Worm (Caenorhabditis elegans) whole organism, L2 larva: ENCODE measurements around the gene dpf-2.

Experiments used
- C34F6.9 ChIP-seq: fragments of 150-350 bp; optimal IDR thresholded peaks from 2 replicates; lab custom pipeline; 2014; ENCODE audit warnings: missing biosample characterization, missing genetic modification characterization
- F13H6.1 ChIP-seq: sonication (generic microtip); optimal IDR thresholded peaks from 2 replicates; lab custom pipeline; 2016; ENCODE audit warnings: missing genetic modification characterization, missing compliant biosample characterization
- R02D3.7 ChIP-seq: fragments of 150-350 bp; optimal IDR thresholded peaks from 2 replicates; lab custom pipeline; 2014; ENCODE audit warnings: missing biosample characterization, missing genetic modification characterization
- Y55F3AM.14 ChIP-seq: fragments of 200-800 bp; sonication (Bioruptor generic); optimal IDR thresholded peaks from 2 replicates; lab custom pipeline; 2018; ENCODE audit warnings: mild to moderate bottlenecking, missing genetic modification characterization, missing compliant biosample characterization
- alr-1 ChIP-seq: fragments of 150-350 bp; optimal IDR thresholded peaks from 2 replicates; lab custom pipeline; 2014; ENCODE audit warnings: missing biosample characterization, missing genetic modification characterization
- aly-2 ChIP-seq: fragments of 150-350 bp; optimal IDR thresholded peaks from 2 replicates; lab custom pipeline; 2014; ENCODE audit warnings: missing biosample characterization, missing genetic modification characterization
- blmp-1 ChIP-seq: sonication (generic microtip); optimal IDR thresholded peaks from 2 replicates; lab custom pipeline; 2017; ENCODE audit warnings: missing genetic modification characterization, mild to moderate bottlenecking, missing compliant biosample characterization, antibody characterized with exemption, moderate library complexity; ENCODE audit not compliant: insufficient read depth
- ceh-16 ChIP-seq: fragments of 150-350 bp; optimal IDR thresholded peaks from 2 replicates; lab custom pipeline; 2014; ENCODE audit warnings: missing biosample characterization, missing genetic modification characterization
- ceh-82 ChIP-seq: fragments of 150-350 bp; optimal IDR thresholded peaks from 2 replicates; lab custom pipeline; 2014; ENCODE audit warnings: missing biosample characterization, missing genetic modification characterization
- crh-2 ChIP-seq: sonication (generic microtip); optimal IDR thresholded peaks from 2 replicates; lab custom pipeline; 2017; ENCODE audit warnings: missing biosample characterization, missing genetic modification characterization
- dmd-4 ChIP-seq: sonication (generic microtip); optimal IDR thresholded peaks from 2 replicates; lab custom pipeline; 2017; ENCODE audit warnings: missing biosample characterization, missing genetic modification characterization
- egl-27 ChIP-seq: sonication (generic microtip); optimal IDR thresholded peaks from 3 replicates; lab custom pipeline; 2017; ENCODE audit warnings: missing biosample characterization, missing genetic modification reagents, missing genetic modification characterization
- elt-1 ChIP-seq: fragments of 150-350 bp; optimal IDR thresholded peaks from 2 replicates; lab custom pipeline; 2014; ENCODE audit warnings: missing biosample characterization, missing genetic modification characterization
- elt-3 ChIP-seq: sonication (generic microtip); optimal IDR thresholded peaks from 2 replicates; lab custom pipeline; 2017; ENCODE audit warnings: missing biosample characterization, missing genetic modification characterization
- fos-1 ChIP-seq: fragments of 150-350 bp; optimal IDR thresholded peaks from 2 replicates; lab custom pipeline; 2014; ENCODE audit warnings: missing biosample characterization, missing genetic modification characterization
- gmeb-1 ChIP-seq: fragments of 150-350 bp; optimal IDR thresholded peaks from 2 replicates; lab custom pipeline; 2014; ENCODE audit warnings: missing biosample characterization, missing genetic modification characterization
- lin-11 ChIP-seq: fragments of 150-350 bp; sonication (generic microtip); optimal IDR thresholded peaks from 2 replicates; lab custom pipeline; 2014; ENCODE audit warnings: missing biosample characterization, missing genetic modification characterization, inconsistent platforms, mixed read lengths
- lin-13 ChIP-seq: fragments of 150-350 bp; optimal IDR thresholded peaks from 2 replicates; lab custom pipeline; 2014; ENCODE audit warnings: missing biosample characterization, missing genetic modification reagents, missing genetic modification characterization
- lin-39 ChIP-seq: fragments of 150-350 bp; optimal IDR thresholded peaks from 2 replicates; lab custom pipeline; 2014; ENCODE audit warnings: missing biosample characterization, missing genetic modification reagents, missing genetic modification characterization
- lsy-2 ChIP-seq, 2 experiments: fragments of 150-350 bp in 1 of 2; sonication (generic microtip) in 1 of 2; optimal IDR thresholded peaks; 2 replicates each; lab custom pipeline; 2014 to 2017; ENCODE audit warnings: missing biosample characterization in 2 of 2, missing genetic modification characterization in 2 of 2
- mab-5 ChIP-seq: fragments of 150-350 bp; optimal IDR thresholded peaks from 2 replicates; lab custom pipeline; 2014; ENCODE audit warnings: missing biosample characterization, missing genetic modification characterization
- mbf-1 ChIP-seq: sonication (generic microtip); optimal IDR thresholded peaks from 2 replicates; lab custom pipeline; 2017; ENCODE audit warnings: missing biosample characterization, missing genetic modification characterization
- mdl-1 ChIP-seq, 2 experiments: fragments of 150-350 bp in 1 of 2; sonication (generic microtip) in 1 of 2; optimal IDR thresholded peaks; 2 replicates each; lab custom pipeline; 2017; ENCODE audit warnings: missing biosample characterization in 2 of 2, missing genetic modification characterization in 2 of 2
- nhr-10 ChIP-seq: sonication (generic microtip); optimal IDR thresholded peaks from 2 replicates; lab custom pipeline; 2017; ENCODE audit warnings: missing biosample characterization, missing genetic modification characterization
- nhr-11 ChIP-seq: fragments of 150-350 bp; optimal IDR thresholded peaks from 2 replicates; lab custom pipeline; 2014; ENCODE audit warnings: missing biosample characterization, missing genetic modification characterization
- nhr-12 ChIP-seq: fragments of 150-350 bp; optimal IDR thresholded peaks from 2 replicates; lab custom pipeline; 2014; ENCODE audit warnings: missing biosample characterization, missing genetic modification characterization
- nhr-129 ChIP-seq: fragments of 150-350 bp; optimal IDR thresholded peaks from 2 replicates; lab custom pipeline; 2014; ENCODE audit warnings: missing biosample characterization, missing genetic modification characterization
- nhr-21 ChIP-seq: fragments of 150-350 bp; optimal IDR thresholded peaks from 2 replicates; lab custom pipeline; 2014; ENCODE audit warnings: missing biosample characterization, missing genetic modification characterization
- nhr-23 ChIP-seq: fragments of 150-350 bp; optimal IDR thresholded peaks from 2 replicates; lab custom pipeline; 2014; ENCODE audit warnings: missing biosample characterization, missing genetic modification reagents, missing genetic modification characterization
- nhr-237 ChIP-seq: fragments of 150-350 bp; optimal IDR thresholded peaks from 2 replicates; lab custom pipeline; 2014; ENCODE audit warnings: missing biosample characterization, missing genetic modification characterization
- nhr-25 ChIP-seq: fragments of 150-350 bp; sonication (generic microtip); optimal IDR thresholded peaks from 3 replicates; lab custom pipeline; 2014; ENCODE audit warnings: missing biosample characterization, missing genetic modification characterization
- nhr-6 ChIP-seq: fragments of 150-350 bp; optimal IDR thresholded peaks from 2 replicates; lab custom pipeline; 2014; ENCODE audit warnings: missing biosample characterization, missing genetic modification characterization
- sem-4 ChIP-seq: fragments of 150-350 bp; optimal IDR thresholded peaks from 2 replicates; lab custom pipeline; 2014; ENCODE audit warnings: missing biosample characterization, missing genetic modification reagents, missing genetic modification characterization
- skn-1 ChIP-seq: sonication (generic microtip); optimal IDR thresholded peaks from 2 replicates; lab custom pipeline; 2017; ENCODE audit warnings: missing biosample characterization, missing genetic modification characterization
- sma-3 ChIP-seq: sonication (generic microtip); optimal IDR thresholded peaks from 2 replicates; lab custom pipeline; 2016; ENCODE audit warnings: missing genetic modification reagents, missing genetic modification characterization, missing compliant biosample characterization
- sma-9 ChIP-seq, 2 experiments: fragments of 150-350 bp in 1 of 2; sonication (generic microtip) in 1 of 2; optimal IDR thresholded peaks; 2 replicates each; lab custom pipeline; 2014 to 2016; ENCODE audit warnings: missing genetic modification characterization in 2 of 2, mild to moderate bottlenecking in 1 of 2, missing biosample characterization in 1 of 2, missing compliant biosample characterization in 1 of 2, missing genetic modification reagents in 1 of 2, moderate library complexity in 1 of 2
- snpc-4 ChIP-seq: fragments of 150-350 bp; optimal IDR thresholded peaks from 2 replicates; lab custom pipeline; 2014; ENCODE audit warnings: missing biosample characterization, missing genetic modification characterization
- unc-39 ChIP-seq: fragments of 150-350 bp; optimal IDR thresholded peaks from 2 replicates; lab custom pipeline; 2014; ENCODE audit warnings: missing biosample characterization, missing genetic modification characterization
- unc-55 ChIP-seq: fragments of 150-350 bp; sonication (generic microtip); optimal IDR thresholded peaks from 3 replicates; lab custom pipeline; 2014; ENCODE audit warnings: missing biosample characterization, missing genetic modification reagents, missing genetic modification characterization
- zag-1 ChIP-seq: fragments of 150-350 bp; optimal IDR thresholded peaks from 2 replicates; lab custom pipeline; 2014; ENCODE audit warnings: missing biosample characterization, missing genetic modification characterization
- ztf-1 ChIP-seq: fragments of 200-800 bp; sonication (Bioruptor generic); conservative IDR thresholded peaks from 2 replicates; pipeline ENCODE4 v1.3.6; 2022; ENCODE audit warnings: missing genetic modification characterization, missing compliant biosample characterization
- ztf-11 ChIP-seq: sonication (generic microtip); optimal IDR thresholded peaks from 2 replicates; lab custom pipeline; 2017; ENCODE audit warnings: missing biosample characterization, missing genetic modification characterization
- ztf-4 ChIP-seq: fragments of 150-350 bp; optimal IDR thresholded peaks from 2 replicates; lab custom pipeline; 2014; ENCODE audit warnings: missing biosample characterization, missing genetic modification characterization

The dpf-2 gene

DNA sequence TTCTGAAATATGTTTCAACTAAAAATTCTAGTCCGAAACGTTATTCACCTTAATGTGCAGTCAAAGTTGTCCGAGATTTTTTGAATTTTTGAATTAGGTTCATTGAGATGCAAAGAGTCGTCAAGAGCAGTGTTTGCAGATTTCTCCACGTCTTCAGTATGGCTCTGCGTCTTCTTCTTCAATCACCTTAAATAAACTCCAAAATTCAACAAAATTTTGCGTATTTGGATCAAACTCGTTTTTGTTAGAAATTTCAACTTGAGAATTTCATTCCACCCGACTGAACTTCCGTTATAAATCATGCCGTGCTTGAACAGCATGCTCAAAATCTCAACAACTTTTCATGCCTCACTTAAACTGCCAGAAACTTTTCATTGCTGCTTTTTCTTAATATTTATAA, 19.6 kb upstream of the dpf-2 start, which contains the start of gene T04C10.3:
Gene T04C10.3, plus strand, starts transcription at position 301 of the 400 bp plus-strand sequence.
- no peak for TF ChIP-seq lin-39
- TF ChIP-seq mab-5 (tag; lab: Kevin White, UChicago) = no peak
- no peak for TF ChIP-seq mbf-1
- TF ChIP-seq egl-27 (tag; lab: Kevin White, UChicago) = no peak
- TF ChIP-seq ztf-1 = no peak
- no peak for TF ChIP-seq nhr-12 (tag; lab: Kevin White, UChicago)
- TF ChIP-seq lsy-2 (tag; optimal IDR thresholded peaks at IDR 0.05; lab: Kevin White, UChicago) = no peak

DNA sequence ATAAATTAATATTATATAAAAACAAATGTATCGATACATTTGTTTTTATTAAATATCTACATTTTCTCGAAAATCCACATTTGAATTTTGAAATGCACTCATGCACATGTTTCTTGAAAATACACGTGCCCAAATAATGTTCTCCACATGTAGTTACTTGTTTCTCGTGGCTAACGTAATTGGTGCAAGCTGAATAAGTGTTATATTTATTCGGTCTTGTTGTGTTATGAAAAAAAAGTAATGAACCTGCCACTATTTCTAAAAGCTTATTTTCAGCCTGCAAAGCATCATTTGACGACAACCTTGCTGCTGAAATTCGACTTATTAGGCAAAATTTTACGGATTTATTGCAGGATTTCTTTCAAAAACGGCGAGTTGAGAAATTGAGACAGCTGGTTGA, 18.2 kb upstream of the dpf-2 start:
- TF ChIP-seq lin-13 (GFP tag; lab: Kevin White, UChicago) (peak; percentile 55), blmp-1 (tag; lab: Kevin White, UChicago) (peak; percentile 48), F13H6.1 (peak; percentile 63), egl-27 (tag; lab: Kevin White, UChicago) (peak; percentile 66), nhr-129 (tag; lab: Kevin White, UChicago) (peak; percentile 90), nhr-23 (tag; lab: Kevin White, UChicago) (no peak), sma-3 (GFP tag; lab: Kevin White, UChicago) (peak; percentile 53), alr-1 (tag; lab: Kevin White, UChicago) (no peak), zag-1 (peak; percentile 11), nhr-11 (tag; lab: Kevin White, UChicago) (no peak), crh-2 (tag; lab: Kevin White, UChicago) (peak; percentile 87), ztf-4 (tag; lab: Kevin White, UChicago) (peak; percentile 67), unc-55 (peak; percentile 94), snpc-4 (tag; lab: Kevin White, UChicago) (peak; percentile 64), dmd-4 (tag; lab: Kevin White, UChicago) (peak; percentile 19), fos-1 (peak; percentile 58), nhr-21 (tag; lab: Kevin White, UChicago) (peak; percentile 83), mab-5 (tag; lab: Kevin White, UChicago) (peak; percentile 62), gmeb-1 (tag; lab: Kevin White, UChicago) (peak; percentile 84), nhr-10 (tag; lab: Kevin White, UChicago) (peak; percentile 48), nhr-25 (tag; lab: Kevin White, UChicago) (peak; percentile 72), sem-4 (no peak), sma-9 (GFP tag; optimal IDR thresholded peaks at IDR 0.05; lab: Kevin White, UChicago) (peak; percentile 91), sma-9 (tag; optimal IDR thresholded peaks at IDR 0.05; lab: Kevin White, UChicago) (no peak), mdl-1 (tag; optimal IDR thresholded peaks at IDR 0.05; lab: Kevin White, UChicago) (peak; percentile 49 to 62), C34F6.9 (peak; percentile 95), lsy-2 (tag; optimal IDR thresholded peaks at IDR 0.05; lab: Kevin White, UChicago) (peak; percentile 57 to 81), nhr-6 (tag; lab: Kevin White, UChicago) (peak; percentile 87), mbf-1 (no peak), unc-39 (tag; lab: Kevin White, UChicago) (no peak)

DNA sequence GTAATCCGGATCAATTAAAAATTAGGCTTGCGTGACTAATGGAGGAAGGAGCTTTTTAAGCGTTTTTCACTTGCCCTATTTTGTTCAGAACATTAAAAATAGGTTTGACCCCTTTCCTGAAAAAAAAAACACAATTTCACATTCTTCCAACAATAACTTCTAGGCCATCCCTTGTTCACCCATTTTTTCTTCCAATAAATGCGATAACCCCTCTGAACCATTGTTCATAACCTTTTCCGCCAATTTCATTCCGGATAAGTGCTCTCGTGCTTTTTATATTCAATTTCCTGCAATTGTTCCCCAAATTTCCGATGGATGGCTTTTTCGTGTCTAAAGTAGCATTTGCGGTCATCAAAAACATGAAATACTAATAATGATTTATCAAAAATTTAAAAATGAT, 16.2 kb upstream of the dpf-2 start:
- TF ChIP-seq mdl-1 (tag; optimal IDR thresholded peaks at IDR 0.05; lab: Kevin White, UChicago) = no peak
- no peak for TF ChIP-seq elt-1 (tag; lab: Kevin White, UChicago)
- no peak for TF ChIP-seq R02D3.7 (tag; lab: Kevin White, UChicago)
- no peak for TF ChIP-seq sem-4
- no peak for TF ChIP-seq ztf-11 (tag; lab: Kevin White, UChicago)
- no peak for TF ChIP-seq mbf-1
- no peak for TF ChIP-seq elt-3 (tag; lab: Kevin White, UChicago)
- no peak for TF ChIP-seq zag-1
- TF ChIP-seq C34F6.9 = peak; percentile 9
- no peak for TF ChIP-seq ceh-82
- TF ChIP-seq nhr-21 (tag; lab: Kevin White, UChicago) = peak; percentile 25
- no peak for TF ChIP-seq skn-1 (tag; lab: Kevin White, UChicago)
- no peak for TF ChIP-seq ztf-1
- peak; percentile 5 for TF ChIP-seq unc-55
- no peak for TF ChIP-seq lin-11 (tag; lab: Kevin White, UChicago)
- no peak for TF ChIP-seq ztf-4 (tag; lab: Kevin White, UChicago)
- TF ChIP-seq nhr-10 (tag; lab: Kevin White, UChicago) = no peak
- no peak for TF ChIP-seq nhr-129 (tag; lab: Kevin White, UChicago)
- no peak for TF ChIP-seq snpc-4 (tag; lab: Kevin White, UChicago)
- no peak for TF ChIP-seq mab-5 (tag; lab: Kevin White, UChicago)
- TF ChIP-seq aly-2 (tag; lab: Kevin White, UChicago) = no peak
- no peak for TF ChIP-seq sma-3 (GFP tag; lab: Kevin White, UChicago)
- no peak for TF ChIP-seq Y55F3AM.14
- peak; percentile 0 for TF ChIP-seq nhr-25 (tag; lab: Kevin White, UChicago)
- no peak for TF ChIP-seq crh-2 (tag; lab: Kevin White, UChicago)
- peak; percentile 39 for TF ChIP-seq sma-9 (GFP tag; optimal IDR thresholded peaks at IDR 0.05; lab: Kevin White, UChicago)
- TF ChIP-seq sma-9 (tag; optimal IDR thresholded peaks at IDR 0.05; lab: Kevin White, UChicago) = no peak
- TF ChIP-seq ceh-16 (tag; lab: Kevin White, UChicago) = no peak
- TF ChIP-seq nhr-237 (tag; lab: Kevin White, UChicago) = no peak
- TF ChIP-seq gmeb-1 (tag; lab: Kevin White, UChicago) = peak; percentile 1
- no peak for TF ChIP-seq nhr-11 (tag; lab: Kevin White, UChicago)
